Worm (Caenorhabditis elegans): ENCODE results near the gene pqn-41.

Gene pqn-41

ce11 chrIII:1943488-1943887 lies 37.7 kb downstream of the pqn-41 start, which contains the start of gene F53A3.1:
TSS of gene F53A3.1 (minus strand) at chrIII:1943637.
- TF ChIP-seq mep-1 (tag; optimal IDR thresholded peaks at IDR 0.05) (no peak), nhr-11 (tag; optimal IDR thresholded peaks at IDR 0.05) (no peak), aha-1 (tag; optimal IDR thresholded peaks at IDR 0.05) (no peak), nhr-47 (tag; optimal IDR thresholded peaks at IDR 0.05) (no peak), vab-15 (tag; optimal IDR thresholded peaks at IDR 0.05) (no peak), lin-35 (GFP tag; optimal IDR thresholded peaks at IDR 0.05) (no peak), jun-1 (tag; optimal IDR thresholded peaks at IDR 0.05) (no peak), hlh-4 (tag; optimal IDR thresholded peaks at IDR 0.05) (no peak), ceh-82 (tag; optimal IDR thresholded peaks at IDR 0.05) (no peak), mef-2 (tag; optimal IDR thresholded peaks at IDR 0.05) (no peak), nhr-85 (tag) (no peak), snu-23 (GFP tag; optimal IDR thresholded peaks at IDR 0.05) (no peak), lin-15B (tag; optimal IDR thresholded peaks at IDR 0.05) (no peak)

ce11 chrIII:1947851-1948250 lies 42.1 kb downstream of the pqn-41 start:
- TF ChIP-seq fkh-8 (tag; optimal IDR thresholded peaks at IDR 0.05), result no peak
- no peak for TF ChIP-seq unc-62 (GFP tag; optimal IDR thresholded peaks at IDR 0.05)
- TF ChIP-seq ceh-8 (GFP tag; optimal IDR thresholded peaks at IDR 0.05), result no peak
- TF ChIP-seq efl-1 (optimal IDR thresholded peaks at IDR 0.05), result no peak
- TF ChIP-seq efl-1 (GFP tag; optimal IDR thresholded peaks at IDR 0.05 in 1 of 2), result peak in 1 of 2 experiments; percentile 90

- TF ChIP-seq dpl-1 (GFP tag; optimal IDR thresholded peaks at IDR 0.05) (peak in 1 of 3 experiments; percentile 4), efl-1 (optimal IDR thresholded peaks at IDR 0.05) (no peak), efl-1 (GFP tag; optimal IDR thresholded peaks at IDR 0.05 in 1 of 2) (peak; percentile 22 to 92), lin-35 (GFP tag; optimal IDR thresholded peaks at IDR 0.05) (peak in 1 of 2 experiments; percentile 10), unc-30 (tag; optimal IDR thresholded peaks at IDR 0.05) (no peak), skn-1 (tag; optimal IDR thresholded peaks at IDR 0.05) (no peak), rnt-1 (tag; optimal IDR thresholded peaks at IDR 0.05) (no peak)
Observed at ce11 chrIII:1949362-1949761, 43.6 kb downstream of the pqn-41 start.

ce11 chrIII:1950236-1950635 lies 44.5 kb downstream of the pqn-41 start, which contains the start of the genes polh-1 and rps-22:
TSS of gene polh-1 (minus strand) at chrIII:1950269.
TSS of gene rps-22 (plus strand) at chrIII:1950535.
- TF ChIP-seq ceh-8 (GFP tag; optimal IDR thresholded peaks at IDR 0.05), result peak; percentile 49
- TF ChIP-seq ceh-82 (tag; optimal IDR thresholded peaks at IDR 0.05), result peak; percentile 88 to 97 (median 89)
- peak; percentile 76 for TF ChIP-seq F16B12.6 (tag; optimal IDR thresholded peaks at IDR 0.05)
- peak; percentile 95 for TF ChIP-seq lin-15B (tag; optimal IDR thresholded peaks at IDR 0.05)
- TF ChIP-seq nhr-20 (tag; optimal IDR thresholded peaks at IDR 0.05), result peak; percentile 88
- TF ChIP-seq nhr-237 (tag; optimal IDR thresholded peaks at IDR 0.05), result peak; percentile 86
- peak; percentile 93 for TF ChIP-seq nhr-47 (tag; optimal IDR thresholded peaks at IDR 0.05)
- peak; percentile 67 for TF ChIP-seq dsc-1 (tag; optimal IDR thresholded peaks at IDR 0.05)
- TF ChIP-seq ceh-63 (GFP tag; optimal IDR thresholded peaks at IDR 0.05), result no peak
- TF ChIP-seq efl-3 (GFP tag; optimal IDR thresholded peaks at IDR 0.05), result no peak
- peak; percentile 88 for TF ChIP-seq nhr-77 (tag; optimal IDR thresholded peaks at IDR 0.05)
- peak; percentile 12 for TF ChIP-seq zip-4 (GFP tag; optimal IDR thresholded peaks at IDR 0.05)
- peak; percentile 98 for TF ChIP-seq C16A3.4 (tag; optimal IDR thresholded peaks at IDR 0.05)
- peak; percentile 8 for TF ChIP-seq C34B4.2 (tag; optimal IDR thresholded peaks at IDR 0.05)
- no peak for TF ChIP-seq egl-13 (tag; optimal IDR thresholded peaks at IDR 0.05)
- TF ChIP-seq nhr-71 (tag; optimal IDR thresholded peaks at IDR 0.05), result peak; percentile 94
- TF ChIP-seq ama-1 (optimal IDR thresholded peaks at IDR 0.05), result no peak
- peak in 5 of 6 experiments; percentile 75 to 98 (median 87) for TF ChIP-seq elt-3 (tag; optimal IDR thresholded peaks at IDR 0.05)
- no peak for TF ChIP-seq lir-3 (tag; optimal IDR thresholded peaks at IDR 0.05; ENCODE audit: poor library complexity)
- no peak for TF ChIP-seq pag-3 (tag; optimal IDR thresholded peaks at IDR 0.05; ENCODE audit: borderline replicate concordance, insufficient read depth)
- TF ChIP-seq sox-4 (tag; optimal IDR thresholded peaks at IDR 0.05), result no peak
- peak; percentile 89 for TF ChIP-seq nhr-19 (GFP tag; conservative IDR thresholded peaks at IDR 0.05)
- TF ChIP-seq lin-39 (tag; optimal IDR thresholded peaks at IDR 0.05), result peak; percentile 73
- peak; percentile 59 for TF ChIP-seq pax-3 (tag; optimal IDR thresholded peaks at IDR 0.05)
- TF ChIP-seq efl-1 (optimal IDR thresholded peaks at IDR 0.05), result peak; percentile 90 to 99
- peak; percentile 99 to 100 for TF ChIP-seq efl-1 (GFP tag; optimal IDR thresholded peaks at IDR 0.05 in 1 of 2)
- TF ChIP-seq alr-1 (tag; optimal IDR thresholded peaks at IDR 0.05; ENCODE audit: borderline replicate concordance), result no peak
- peak; percentile 51 for TF ChIP-seq ztf-4 (tag; optimal IDR thresholded peaks at IDR 0.05)
- TF ChIP-seq unc-30 (tag; optimal IDR thresholded peaks at IDR 0.05), result no peak
- peak; percentile 98 to 99 (median 98) for TF ChIP-seq dpl-1 (GFP tag; optimal IDR thresholded peaks at IDR 0.05)
- TF ChIP-seq zag-1 (tag; optimal IDR thresholded peaks at IDR 0.05), result no peak
- no peak for TF ChIP-seq ets-5 (GFP tag; IDR thresholded peaks at IDR 0.05)
- peak; percentile 47 for TF ChIP-seq nhr-11 (tag; optimal IDR thresholded peaks at IDR 0.05)
- peak; percentile 92 for TF ChIP-seq rnt-1 (tag; optimal IDR thresholded peaks at IDR 0.05)

All from whole organism, L1 larva.